Fruit fly (Drosophila melanogaster) whole organism, wandering third instar larva: ENCODE results near the gene sad.
A peak's percentile ranks its signal among the peaks of the same experiment; 100 is the strongest.

Experiments used
- Abd-B ChIP-seq: fragments of >200 bp; optimal IDR thresholded peaks from 2 replicates; lab custom pipeline; 2017; ENCODE audit warnings: missing biosample characterization, missing genetic modification characterization
- CG9705 ChIP-seq: fragments of 200-800 bp; sonication (Bioruptor generic); optimal IDR thresholded peaks from 2 replicates; lab custom pipeline; 2018; ENCODE audit warnings: missing biosample characterization, mild to moderate bottlenecking, missing genetic modification characterization
- CrebA ChIP-seq: fragments of 200-800 bp; sonication (Bioruptor generic); optimal IDR thresholded peaks from 2 replicates; lab custom pipeline; 2016; ENCODE audit warnings: missing biosample characterization, mild to moderate bottlenecking, missing genetic modification characterization, borderline replicate concordance
- Dif ChIP-seq: fragments of 200-275, 200-300 bp; sonication (Bioruptor generic); optimal IDR thresholded peaks from 2 replicates; lab custom pipeline; 2018; ENCODE audit warnings: missing biosample characterization, missing genetic modification characterization; ENCODE audit not compliant: partially characterized antibody
- GATAd ChIP-seq: sonication (Bioruptor generic); optimal IDR thresholded peaks from 2 replicates; lab custom pipeline; 2016; ENCODE audit warnings: missing biosample characterization, missing genetic modification characterization
- HLH106 ChIP-seq: fragments of 200-800 bp; optimal IDR thresholded peaks from 3 replicates; lab custom pipeline; 2019; ENCODE audit warnings: missing biosample characterization, mild to moderate bottlenecking, missing genetic modification characterization, moderate library complexity
- Hnf4 ChIP-seq: fragments of 200-800 bp; sonication (Bioruptor generic); optimal IDR thresholded peaks from 2 replicates; lab custom pipeline; 2016; ENCODE audit warnings: missing biosample characterization, mild to moderate bottlenecking, missing genetic modification characterization
- Hr83 ChIP-seq: fragments of 200-300 bp; sonication (Bioruptor generic); optimal IDR thresholded peaks from 2 replicates; lab custom pipeline; 2016; ENCODE audit warnings: missing biosample characterization, mild to moderate bottlenecking, missing genetic modification characterization, moderate library complexity; ENCODE audit not compliant: poor library complexity, severe bottlenecking
- Mio ChIP-seq: sonication (Bioruptor generic); optimal IDR thresholded peaks from 2 replicates; lab custom pipeline; 2016; ENCODE audit warnings: missing biosample characterization, missing genetic modification characterization
- OdsH ChIP-seq: fragments of 200-800 bp; sonication (Bioruptor generic); optimal IDR thresholded peaks from 2 replicates; lab custom pipeline; 2016; ENCODE audit warnings: missing biosample characterization, mild to moderate bottlenecking, missing genetic modification characterization
- Rel ChIP-seq, 2 experiments: fragments of 200-800 bp; sonication (Bioruptor generic) in 1 of 2; optimal IDR thresholded peaks; 2 replicates in 1 of 2; 3 replicates in 1 of 2; lab custom pipeline; 2016 to 2019; ENCODE audit warnings: mild to moderate bottlenecking in 2 of 2, missing biosample characterization in 2 of 2, missing genetic modification characterization in 2 of 2, moderate library complexity in 1 of 2
- Sp1 ChIP-seq: fragments of 200-800 bp; sonication (Bioruptor generic); optimal IDR thresholded peaks from 3 replicates; lab custom pipeline; 2019; ENCODE audit warnings: missing biosample characterization, mild to moderate bottlenecking, missing genetic modification characterization, moderate library complexity
- br ChIP-seq: fragments of 200-800 bp; sonication (Bioruptor generic); optimal IDR thresholded peaks from 2 replicates; lab custom pipeline; 2016; ENCODE audit warnings: missing biosample characterization, missing genetic modification characterization
- brk ChIP-seq: fragments of 200-800 bp; sonication (Bioruptor generic); optimal IDR thresholded peaks from 2 replicates; lab custom pipeline; 2016; ENCODE audit warnings: missing biosample characterization, mild to moderate bottlenecking, missing genetic modification characterization
- dl ChIP-seq, 2 experiments: fragments of 175-275, 200-275 bp in 1 of 2; fragments of 200-275 bp in 1 of 2; sonication (Bioruptor generic); optimal IDR thresholded peaks; lab custom pipeline; 2018; ENCODE audit warnings: mild to moderate bottlenecking in 2 of 2, missing biosample characterization in 2 of 2, missing genetic modification characterization in 2 of 2, moderate library complexity in 2 of 2; ENCODE audit not compliant: partially characterized antibody in 2 of 2, insufficient read depth in 1 of 2
- dsf ChIP-seq: sonication (Bioruptor generic); optimal IDR thresholded peaks from 2 replicates; lab custom pipeline; 2016; ENCODE audit warnings: missing biosample characterization, missing genetic modification characterization, borderline replicate concordance
- ey ChIP-seq: fragments of 200-800 bp; sonication (Bioruptor generic); optimal IDR thresholded peaks from 2 replicates; lab custom pipeline; 2016; ENCODE audit warnings: missing biosample characterization, missing genetic modification characterization
- foxo ChIP-seq, 2 experiments: fragments of 200-800 bp; sonication (Bioruptor generic); optimal IDR thresholded peaks; 2 replicates in 1 of 2; 3 replicates in 1 of 2; lab custom pipeline; 2016 to 2017; ENCODE audit warnings: missing biosample characterization in 2 of 2, missing genetic modification characterization in 2 of 2
- fru ChIP-seq: fragments of 200-800 bp; sonication (Bioruptor generic); optimal IDR thresholded peaks from 3 replicates; lab custom pipeline; 2016; ENCODE audit warnings: missing biosample characterization, mild to moderate bottlenecking, missing genetic modification characterization
- h ChIP-seq: fragments of 200-800 bp; sonication (Bioruptor generic); optimal IDR thresholded peaks from 3 replicates; lab custom pipeline; 2016; ENCODE audit warnings: missing biosample characterization, mild to moderate bottlenecking, missing genetic modification characterization
- jim ChIP-seq: fragments of 175-275, 200-325 bp; sonication (Bioruptor generic); optimal IDR thresholded peaks from 2 replicates; lab custom pipeline; 2016; ENCODE audit warnings: missing biosample characterization, mild to moderate bottlenecking, missing genetic modification characterization
- lola ChIP-seq: fragments of >200 bp; optimal IDR thresholded peaks from 2 replicates; lab custom pipeline; 2017; ENCODE audit warnings: missing biosample characterization, missing genetic modification characterization
- pan ChIP-seq: fragments of >200 bp; optimal IDR thresholded peaks from 2 replicates; lab custom pipeline; 2017
- psq ChIP-seq: fragments of 200-800 bp; sonication (Bioruptor generic); optimal IDR thresholded peaks from 3 replicates; lab custom pipeline; 2017; ENCODE audit warnings: missing biosample characterization, mild to moderate bottlenecking, missing genetic modification characterization, moderate library complexity
- rgr ChIP-seq: fragments of 200-800 bp; sonication (Bioruptor generic); optimal IDR thresholded peaks from 3 replicates; lab custom pipeline; 2016; ENCODE audit warnings: missing biosample characterization, mild to moderate bottlenecking, missing genetic modification characterization
- sage ChIP-seq: fragments of 200-800 bp; sonication (Bioruptor generic); optimal IDR thresholded peaks from 2 replicates; lab custom pipeline; 2016; ENCODE audit warnings: missing biosample characterization, mild to moderate bottlenecking, missing genetic modification characterization
- sv ChIP-seq: fragments of 200-800 bp; sonication (Bioruptor generic); optimal IDR thresholded peaks from 3 replicates; lab custom pipeline; 2016; ENCODE audit warnings: missing biosample characterization, missing genetic modification characterization
- tai ChIP-seq: sonication (Bioruptor generic); optimal IDR thresholded peaks from 2 replicates; lab custom pipeline; 2016; ENCODE audit warnings: missing biosample characterization, missing genetic modification characterization
- usp ChIP-seq: fragments of >200 bp; optimal IDR thresholded peaks from 2 replicates; lab custom pipeline; 2017; ENCODE audit warnings: missing biosample characterization, missing genetic modification characterization
- woc ChIP-seq: sonication (Bioruptor generic); optimal IDR thresholded peaks from 2 replicates; lab custom pipeline; 2016; ENCODE audit warnings: missing biosample characterization, mild to moderate bottlenecking, missing genetic modification characterization

sad gene

dm6 chr3R:11849378-11850249 is 27.4 kb upstream of the sad start (continued):
- peak; percentile 36 for TF ChIP-seq psq (GFP tag; lab: Kevin White, UChicago)
- TF ChIP-seq CrebA, result no peak
- TF ChIP-seq Mio, result no peak
- TF ChIP-seq, all 38 proteins: peak for 16

DNA sequence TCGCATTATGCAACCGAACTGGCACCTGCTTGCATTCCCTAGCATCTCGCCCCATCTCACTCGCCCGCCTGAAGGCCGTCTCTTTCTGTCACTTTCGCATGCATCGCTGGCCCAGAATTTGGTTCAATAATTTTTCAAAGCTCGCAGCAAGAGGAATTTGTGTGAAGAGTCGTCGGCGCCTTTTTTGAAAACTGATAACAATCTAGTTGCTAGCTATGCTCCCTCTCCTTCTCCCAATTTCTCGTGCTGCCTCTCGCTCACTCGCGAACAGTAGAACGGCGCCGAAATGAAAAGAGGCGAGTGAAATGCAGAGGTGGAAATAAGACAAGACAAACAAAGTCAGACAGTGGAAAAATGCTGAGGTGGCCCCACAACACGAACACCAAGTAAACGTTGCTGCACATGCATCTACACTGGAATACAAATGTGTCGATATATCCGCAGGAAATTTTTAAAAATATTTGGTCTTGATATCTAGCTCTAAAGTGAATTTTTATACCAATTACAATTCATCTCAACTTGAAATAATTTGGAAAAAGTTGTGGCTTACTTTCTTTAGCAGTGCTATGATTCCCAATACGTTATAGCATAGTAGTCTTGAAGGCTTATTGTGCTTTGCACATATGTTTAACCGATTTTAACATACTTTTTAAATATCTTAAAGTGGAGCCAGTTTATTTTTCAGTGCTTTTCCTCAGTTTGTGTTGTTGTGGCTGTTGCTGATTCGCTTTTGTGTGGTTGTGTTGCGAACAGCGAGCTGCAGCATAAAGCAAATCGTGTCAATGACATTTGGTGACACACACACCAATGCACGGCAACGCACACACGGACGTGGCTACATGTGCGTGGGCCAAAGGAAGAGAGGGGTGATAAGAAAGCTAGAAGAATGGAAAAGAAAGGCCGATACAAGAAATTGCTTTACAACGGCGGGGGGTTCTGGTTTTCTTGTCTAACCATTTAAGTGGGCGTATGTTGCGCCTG is 25.8 kb upstream of the sad start:
- TF ChIP-seq br (GFP tag; lab: Kevin White, UChicago), result peak; percentile 15
- TF ChIP-seq Mio, result no peak
- TF ChIP-seq h (GFP tag; lab: Kevin White, UChicago), result peak; percentile 51
- TF ChIP-seq OdsH, result peak; percentile 5
- TF ChIP-seq fru, result peak; percentile 37
- TF ChIP-seq psq (GFP tag; lab: Kevin White, UChicago), result peak; percentile 33
- peak; percentile 37 for TF ChIP-seq Sp1
- peak; percentile 48 for TF ChIP-seq ey (GFP tag; lab: Kevin White, UChicago)
- TF ChIP-seq GATAd (GFP tag; lab: Kevin White, UChicago), result no peak
- TF ChIP-seq foxo (GFP tag; optimal IDR thresholded peaks at IDR 0.05; lab: Kevin White, UChicago), result peak in 1 of 2 experiments; percentile 33
- peak; percentile 52 for TF ChIP-seq sv
- TF ChIP-seq woc (GFP tag; lab: Kevin White, UChicago), result peak; percentile 21
- TF ChIP-seq HLH106, result peak; percentile 43
- TF ChIP-seq pan (lab: Kevin White, UChicago), result no peak
- TF ChIP-seq rgr (GFP tag; lab: Kevin White, UChicago), result peak; percentile 10

DNA sequence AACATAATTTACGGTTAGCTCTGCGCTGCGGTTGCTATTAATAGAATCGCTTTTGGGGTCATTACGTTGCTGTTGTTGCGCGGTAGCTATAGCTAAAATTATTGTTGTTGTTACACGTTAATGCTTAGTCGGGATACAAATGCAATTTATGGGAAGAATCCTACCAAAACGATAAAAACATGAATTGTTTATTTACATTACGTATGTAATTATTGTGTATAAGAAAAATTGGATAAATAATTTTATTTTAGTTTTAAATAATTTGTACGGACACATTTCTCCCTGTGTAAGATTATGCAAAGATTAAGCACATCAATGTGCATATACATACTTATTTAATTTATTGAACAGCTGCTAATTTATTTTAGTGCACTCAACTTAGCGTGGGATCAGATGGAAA is 25.1 kb upstream of the sad start:
- TF ChIP-seq sv, result no peak
- TF ChIP-seq tai (GFP tag; lab: Kevin White, UChicago), result no peak
- TF ChIP-seq Abd-B, result no peak
- TF ChIP-seq brk (GFP tag; lab: Kevin White, UChicago), result no peak
- no peak for TF ChIP-seq Mio
- TF ChIP-seq Hnf4 (GFP tag; lab: Kevin White, UChicago), result no peak
- no peak for TF ChIP-seq dl (GFP tag; optimal IDR thresholded peaks at IDR 0.05; lab: Kevin White, UChicago; ENCODE audit: insufficient read depth in 1 of 2, partially characterized antibody in 2 of 2)
- no peak for TF ChIP-seq psq (GFP tag; lab: Kevin White, UChicago)
- TF ChIP-seq CrebA, result no peak

DNA sequence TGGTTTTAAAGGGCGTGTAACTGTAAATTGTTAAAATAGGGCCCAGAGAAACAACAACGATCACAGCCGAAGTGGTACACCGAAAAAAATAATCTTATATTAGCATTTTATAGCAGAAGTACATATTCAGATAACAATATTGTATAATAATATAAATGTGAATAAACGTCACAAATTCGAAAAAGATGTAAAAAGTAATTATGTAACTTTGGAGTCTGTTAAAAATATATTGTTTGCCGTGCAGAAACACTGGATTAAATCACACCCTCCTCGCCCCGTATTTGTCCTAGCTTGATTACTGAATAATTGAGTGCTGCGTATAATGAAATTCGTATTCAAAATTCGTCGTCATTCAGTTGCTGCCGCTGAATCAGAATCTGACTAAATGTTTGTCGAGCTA is 21.9 kb upstream of the sad start:
- no peak for TF ChIP-seq psq (GFP tag; lab: Kevin White, UChicago)
- TF ChIP-seq lola (GFP tag; lab: Kevin White, UChicago), result no peak
- TF ChIP-seq Hr83 (GFP tag; lab: Kevin White, UChicago), result no peak
- no peak for TF ChIP-seq jim (GFP tag; lab: Kevin White, UChicago)
- TF ChIP-seq dsf, result no peak
- peak; percentile 1 for TF ChIP-seq rgr (GFP tag; lab: Kevin White, UChicago)

DNA sequence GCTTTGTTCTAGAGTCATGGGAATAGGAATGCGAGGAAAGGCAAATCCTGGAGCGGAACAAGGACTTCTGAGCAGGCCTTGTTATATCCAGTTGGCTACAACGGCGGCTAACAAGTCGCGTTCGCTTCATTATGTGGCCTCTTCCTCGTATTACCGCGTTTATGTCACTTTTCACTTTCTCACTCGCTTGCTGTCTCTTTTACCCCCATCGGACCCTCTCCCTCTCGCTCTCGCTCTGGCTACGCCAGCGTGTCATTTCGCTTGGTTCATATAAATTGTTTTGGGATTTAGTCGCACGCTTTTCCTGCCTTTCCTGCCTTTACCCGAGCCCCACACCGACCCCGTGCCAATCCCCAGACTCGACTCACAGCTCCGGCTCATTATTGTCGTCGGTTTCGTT is 20.7 kb upstream of the sad start:
- TF ChIP-seq CG9705, result no peak
- TF ChIP-seq Dif (GFP tag; lab: Kevin White, UChicago), result no peak
- no peak for TF ChIP-seq sage (GFP tag; lab: Kevin White, UChicago)
- TF ChIP-seq foxo (GFP tag; optimal IDR thresholded peaks at IDR 0.05; lab: Kevin White, UChicago), result no peak
- no peak for TF ChIP-seq woc (GFP tag; lab: Kevin White, UChicago)
- no peak for TF ChIP-seq usp (GFP tag; lab: Kevin White, UChicago)
- no peak for TF ChIP-seq Rel (GFP tag; optimal IDR thresholded peaks at IDR 0.05; lab: Kevin White, UChicago)
- TF ChIP-seq Rel (tag; optimal IDR thresholded peaks at IDR 0.05; lab: Kevin White, UChicago), result no peak
- TF ChIP-seq, all 38 proteins: peak for 0
